Worm (Caenorhabditis elegans) whole organism, L4 larva: Measurements from ENCODE around the gene imp-3.

Experiments
- F10B5.3 ChIP-seq: sonication (generic microtip); optimal IDR thresholded peaks from 2 replicates; lab custom pipeline; 2016; ENCODE audit warnings: mild to moderate bottlenecking, missing genetic modification characterization, missing compliant biosample characterization
- F26F4.8 ChIP-seq: fragments of 200-800 bp; sonication (Bioruptor generic); conservative IDR thresholded peaks from 2 replicates; pipeline ENCODE4 v1.3.6; 2022; ENCODE audit warnings: missing genetic modification characterization, missing compliant biosample characterization
- F44E2.7 ChIP-seq: fragments of 200-800 bp; sonication (Bioruptor generic); IDR thresholded peaks from 2 replicates; pipeline ENCODE4 v2.1.2; 2022; ENCODE audit warnings: missing genetic modification characterization, missing compliant biosample characterization
- R02D3.7 ChIP-seq: fragments of 150-350 bp; sonication (generic microtip); optimal IDR thresholded peaks from 3 replicates; lab custom pipeline; 2014; ENCODE audit warnings: missing biosample characterization, missing genetic modification characterization
- Y105C5A.15 ChIP-seq: fragments of 200-800 bp; sonication (Bioruptor generic); IDR thresholded peaks from 2 replicates; pipeline ENCODE4 v1.3.6; 2022; ENCODE audit warnings: missing genetic modification characterization, missing compliant biosample characterization
- Y75B8A.6 ChIP-seq: fragments of 200-800 bp; sonication (Bioruptor generic); IDR thresholded peaks from 2 replicates; pipeline ENCODE4 v1.3.6; 2022; ENCODE audit warnings: missing genetic modification reagents, missing genetic modification characterization, missing compliant biosample characterization
- aha-1 ChIP-seq: fragments of 150-350 bp; peaks from one replicate; lab custom pipeline; 2014; ENCODE audit warnings: missing biosample characterization, missing genetic modification characterization
- ceh-20 ChIP-seq: fragments of 200-800 bp; sonication (Bioruptor generic); IDR thresholded peaks from 2 replicates; pipeline ENCODE4 v1.3.6; 2022; ENCODE audit warnings: missing genetic modification reagents, missing genetic modification characterization, missing compliant biosample characterization
- ces-1 ChIP-seq: fragments of 150-350 bp; sonication (generic microtip); optimal IDR thresholded peaks from 4 replicates; lab custom pipeline; 2014; ENCODE audit warnings: missing biosample characterization, missing genetic modification reagents, missing genetic modification characterization
- cey-2 ChIP-seq: sonication (generic microtip); optimal IDR thresholded peaks from 3 replicates; lab custom pipeline; 2017; ENCODE audit warnings: missing genetic modification characterization, mild to moderate bottlenecking, missing compliant biosample characterization, antibody characterized with exemption, borderline replicate concordance; ENCODE audit not compliant: insufficient read depth
- daf-16 ChIP-seq, 3 experiments: sonication (generic microtip); optimal IDR thresholded peaks; 2 replicates each; lab custom pipeline; 2016 to 2017; ENCODE audit warnings: missing genetic modification characterization in 3 of 3, missing genetic modification reagents in 3 of 3, mild to moderate bottlenecking in 2 of 3, missing compliant biosample characterization in 2 of 3, missing biosample characterization in 1 of 3, moderate library complexity in 1 of 3
- dmd-6 ChIP-seq: fragments of 200-800 bp; sonication (Bioruptor generic); IDR thresholded peaks from 2 replicates; pipeline ENCODE4 v1.3.6; 2022; ENCODE audit warnings: missing genetic modification reagents, missing genetic modification characterization, missing compliant biosample characterization
- dmd-8 ChIP-seq: fragments of 200-800 bp; sonication (Bioruptor generic); IDR thresholded peaks from 2 replicates; pipeline ENCODE4 v1.3.6; 2022; ENCODE audit warnings: missing genetic modification characterization, missing compliant biosample characterization
- hlh-11 ChIP-seq: fragments of 200-800 bp; sonication (Bioruptor generic); optimal IDR thresholded peaks from 2 replicates; lab custom pipeline; 2018; ENCODE audit warnings: mild to moderate bottlenecking, missing genetic modification characterization, missing compliant biosample characterization
- hlh-30 ChIP-seq: sonication (generic microtip); optimal IDR thresholded peaks from 2 replicates; lab custom pipeline; 2017; ENCODE audit warnings: antibody characterized with exemption, mild to moderate bottlenecking, missing genetic modification characterization, missing compliant biosample characterization; ENCODE audit not compliant: insufficient read depth
- lin-13 ChIP-seq: fragments of 150-350 bp; optimal IDR thresholded peaks from 2 replicates; lab custom pipeline; 2014; ENCODE audit warnings: missing biosample characterization, missing genetic modification reagents, missing genetic modification characterization
- lin-39 ChIP-seq: fragments of 150-350 bp; optimal IDR thresholded peaks from 2 replicates; lab custom pipeline; 2014; ENCODE audit warnings: missing biosample characterization, missing genetic modification reagents, missing genetic modification characterization
- lsy-2 ChIP-seq, 2 experiments: fragments of 150-350 bp in 1 of 2; sonication (generic microtip) in 1 of 2; optimal IDR thresholded peaks; 2 replicates each; lab custom pipeline; 2014 to 2017; ENCODE audit warnings: missing biosample characterization in 2 of 2, missing genetic modification characterization in 2 of 2
- mdl-1 ChIP-seq, 2 experiments: fragments of 150-350 bp in 1 of 2; sonication (generic microtip) in 1 of 2; optimal IDR thresholded peaks; 2 replicates each; lab custom pipeline; 2014 to 2017; ENCODE audit warnings: missing biosample characterization in 2 of 2, missing genetic modification characterization in 2 of 2
- mdt-29 ChIP-seq: fragments of 200-800 bp; sonication (Bioruptor generic); IDR thresholded peaks from 2 replicates; pipeline ENCODE4 v1.3.6; 2022; ENCODE audit warnings: missing genetic modification reagents, missing genetic modification characterization, missing compliant biosample characterization
- mxl-2 ChIP-seq: fragments of 200-800 bp; sonication (Bioruptor generic); conservative IDR thresholded peaks from 2 replicates; pipeline ENCODE4 v1.3.6; 2022; ENCODE audit warnings: missing genetic modification reagents, missing genetic modification characterization, missing compliant biosample characterization
- mxl-3 ChIP-seq: fragments of 200-800 bp; sonication (Bioruptor generic); optimal IDR thresholded peaks from 2 replicates; lab custom pipeline; 2018; ENCODE audit warnings: mild to moderate bottlenecking, missing genetic modification characterization, missing compliant biosample characterization
- nhr-10 ChIP-seq: fragments of 150-350 bp; optimal IDR thresholded peaks from 2 replicates; lab custom pipeline; 2014; ENCODE audit warnings: missing biosample characterization, missing genetic modification characterization
- nhr-102 ChIP-seq: sonication (generic microtip); optimal IDR thresholded peaks from 2 replicates; lab custom pipeline; 2016; ENCODE audit warnings: mild to moderate bottlenecking, missing genetic modification characterization, moderate library complexity, missing compliant biosample characterization
- nhr-237 ChIP-seq: sonication (generic microtip); optimal IDR thresholded peaks from 2 replicates; lab custom pipeline; 2017; ENCODE audit warnings: missing biosample characterization, missing genetic modification characterization
- nhr-42 ChIP-seq: fragments of 200-800 bp; sonication (Bioruptor generic); IDR thresholded peaks from 2 replicates; pipeline ENCODE4 v1.3.6; 2022; ENCODE audit warnings: missing genetic modification characterization, missing compliant biosample characterization
- nhr-6 ChIP-seq: fragments of 150-350 bp; optimal IDR thresholded peaks from 2 replicates; lab custom pipeline; 2014; ENCODE audit warnings: missing biosample characterization, missing genetic modification characterization
- nhr-77 ChIP-seq: fragments of 150-350 bp; optimal IDR thresholded peaks from 2 replicates; lab custom pipeline; 2014; ENCODE audit warnings: missing biosample characterization, missing genetic modification characterization
- pha-4 ChIP-seq, 2 experiments: fragments of 150-350 bp in 1 of 2; fragments of 200-800 bp in 1 of 2; sonication (Bioruptor generic) in 1 of 2; IDR thresholded peaks in 1 of 2; optimal IDR thresholded peaks in 1 of 2; 2 replicates each; pipeline versions ENCODE4 v1.3.6 to Lab custom; 2014 to 2022; ENCODE audit warnings: missing genetic modification characterization in 2 of 2, missing genetic modification reagents in 2 of 2, missing biosample characterization in 1 of 2, missing compliant biosample characterization in 1 of 2
- sdz-12 ChIP-seq: fragments of 200-800 bp; sonication (Bioruptor generic); optimal IDR thresholded peaks from 2 replicates; lab custom pipeline; 2018; ENCODE audit warnings: mild to moderate bottlenecking, missing genetic modification characterization, missing compliant biosample characterization
- snpc-1.2 ChIP-seq: fragments of 200-800 bp; sonication (Bioruptor generic); IDR thresholded peaks from 2 replicates; pipeline ENCODE4 v1.3.6; 2022; ENCODE audit warnings: missing genetic modification reagents, missing genetic modification characterization, missing compliant biosample characterization
- snpc-4 ChIP-seq: fragments of 150-350 bp; optimal IDR thresholded peaks from 2 replicates; lab custom pipeline; 2014; ENCODE audit warnings: missing biosample characterization, missing genetic modification characterization
- spr-1 ChIP-seq: sonication (generic microtip); optimal IDR thresholded peaks from 2 replicates; lab custom pipeline; 2016; ENCODE audit warnings: mild to moderate bottlenecking, missing genetic modification characterization, missing compliant biosample characterization
- tra-1 ChIP-seq: fragments of 200-800 bp; sonication (Bioruptor generic); IDR thresholded peaks from 2 replicates; pipeline ENCODE4 v1.3.6; 2022; ENCODE audit warnings: missing genetic modification reagents, missing genetic modification characterization, missing compliant biosample characterization
- unc-39 ChIP-seq: sonication (generic microtip); optimal IDR thresholded peaks from 2 replicates; lab custom pipeline; 2017; ENCODE audit warnings: missing biosample characterization, missing genetic modification characterization
- vab-7 ChIP-seq: fragments of 200-800 bp; sonication (Bioruptor generic); IDR thresholded peaks from 2 replicates; pipeline ENCODE4 v1.3.6; 2022; ENCODE audit warnings: missing genetic modification reagents, missing genetic modification characterization, missing compliant biosample characterization
- zag-1 ChIP-seq: fragments of 150-350 bp; optimal IDR thresholded peaks from 2 replicates; lab custom pipeline; 2014; ENCODE audit warnings: missing biosample characterization, missing genetic modification characterization
- zfp-2 ChIP-seq: sonication (generic microtip); optimal IDR thresholded peaks from 2 replicates; lab custom pipeline; 2016; ENCODE audit warnings: mild to moderate bottlenecking, missing genetic modification characterization, missing compliant biosample characterization
- zfp-3 ChIP-seq: fragments of 200-800 bp; sonication (Bioruptor generic); conservative IDR thresholded peaks from 2 replicates; pipeline ENCODE4 v1.3.6; 2022; ENCODE audit warnings: missing genetic modification reagents, missing genetic modification characterization, missing compliant biosample characterization
- zip-2 ChIP-seq: fragments of 150-350 bp; optimal IDR thresholded peaks from 2 replicates; lab custom pipeline; 2014; ENCODE audit warnings: missing biosample characterization, missing genetic modification characterization
- ztf-7 ChIP-seq: fragments of 150-350 bp; optimal IDR thresholded peaks from 2 replicates; lab custom pipeline; 2014; ENCODE audit warnings: missing biosample characterization, missing genetic modification characterization

The imp-3 gene

ce11 chrIV:7785506-7786065 lies 3.8 kb downstream of the imp-3 start, which contains the start of gene tag-322 (continued):
- TF ChIP-seq spr-1 (tag; lab: Kevin White, UChicago): peak; percentile 58
- TF ChIP-seq sdz-12 (GFP tag; lab: Kevin White, UChicago): no peak
- no peak for TF ChIP-seq F44E2.7 (GFP tag; lab: Robert Waterston, UW)
- no peak for TF ChIP-seq mxl-2
- peak; percentile 54 for TF ChIP-seq hlh-30 (tag; lab: Kevin White, UChicago)
- TF ChIP-seq nhr-10 (tag; lab: Kevin White, UChicago): no peak
- no peak for TF ChIP-seq vab-7 (GFP tag; lab: Robert Waterston, UW)
- TF ChIP-seq cey-2 (tag; lab: Kevin White, UChicago): no peak
- TF ChIP-seq Y105C5A.15: no peak
- peak; percentile 32 to 92 for TF ChIP-seq lsy-2 (tag; optimal IDR thresholded peaks at IDR 0.05; lab: Kevin White, UChicago)
- no peak for TF ChIP-seq mdt-29 (GFP tag; lab: Robert Waterston, UW)
- TF ChIP-seq hlh-11 (tag; lab: Kevin White, UChicago): peak; percentile 32
- TF ChIP-seq tra-1 (GFP tag; lab: Robert Waterston, UW): no peak
- no peak for TF ChIP-seq mxl-3 (GFP tag; lab: Kevin White, UChicago)
- TF ChIP-seq ztf-7 (tag; lab: Kevin White, UChicago): peak; percentile 11
- TF ChIP-seq daf-16 (GFP tag; optimal IDR thresholded peaks at IDR 0.05; lab: Kevin White, UChicago): peak in 1 of 2 experiments; percentile 32
- peak; percentile 45 for TF ChIP-seq daf-16 (tag; optimal IDR thresholded peaks at IDR 0.05; lab: Kevin White, UChicago)
- no peak for TF ChIP-seq zfp-3 (GFP tag; lab: Robert Waterston, UW)
- TF ChIP-seq lin-39 (tag; lab: Kevin White, UChicago): no peak
- peak; percentile 31 for TF ChIP-seq nhr-6 (tag; lab: Kevin White, UChicago)
- no peak for TF ChIP-seq ceh-20 (GFP tag; lab: Robert Waterston, UW)
- peak; percentile 25; the same call in 1 of the 2 replicates for TF ChIP-seq dmd-6
- no peak for TF ChIP-seq snpc-4 (tag; lab: Kevin White, UChicago)
- no peak for TF ChIP-seq F10B5.3 (tag; lab: Kevin White, UChicago)
- no peak for TF ChIP-seq Y75B8A.6 (GFP tag; lab: Robert Waterston, UW)
- no peak for TF ChIP-seq R02D3.7 (tag; lab: Kevin White, UChicago)
- TF ChIP-seq ces-1 (GFP tag; lab: Kevin White, UChicago): no peak
- TF ChIP-seq snpc-1.2 (GFP tag; lab: Robert Waterston, UW): no peak
- TF ChIP-seq lin-13 (GFP tag; lab: Kevin White, UChicago): peak; percentile 21
- no peak for TF ChIP-seq zfp-2
- TF ChIP-seq dmd-8 (GFP tag; lab: Robert Waterston, UW): no peak
- TF ChIP-seq unc-39: no peak
- peak; percentile 42 for TF ChIP-seq nhr-102 (tag; lab: Kevin White, UChicago)
- peak; percentile 42 for TF ChIP-seq nhr-77 (tag; lab: Kevin White, UChicago)
- TF ChIP-seq F26F4.8 (GFP tag; lab: Robert Waterston, UW): no peak
- no peak for TF ChIP-seq zip-2 (tag; lab: Kevin White, UChicago)
- TF ChIP-seq mdl-1 (tag; optimal IDR thresholded peaks at IDR 0.05; lab: Kevin White, UChicago): no peak
- TF ChIP-seq pha-4 (GFP tag; IDR thresholded peaks at IDR 0.05; lab: Robert Waterston, UW): no peak
- TF ChIP-seq pha-4 (tag; optimal IDR thresholded peaks at IDR 0.05; lab: Kevin White, UChicago): peak; percentile 18
- no peak for TF ChIP-seq aha-1 (tag; lab: Kevin White, UChicago)
- TF ChIP-seq nhr-42: no peak
- no peak for TF ChIP-seq nhr-237
- no peak for TF ChIP-seq zag-1
